Fruit fly (Drosophila melanogaster) whole organism, embryonic: ENCODE results near the gene mRpL40.

ENCODE experiments used
- CG1024 ChIP-seq: fragments of 200-800 bp; sonication (Bioruptor generic); IDR thresholded peaks from 2 replicates; pipeline ENCODE4 v1.3.6; 2022; ENCODE audit warnings: missing biosample characterization, missing genetic modification characterization
- CG11398 ChIP-seq: fragments of 200-800 bp; sonication (Bioruptor generic); optimal IDR thresholded peaks from 2 replicates; lab custom pipeline; 2016; ENCODE audit warnings: missing biosample characterization, missing genetic modification characterization
- CG12236 ChIP-seq: fragments of 200-800 bp; sonication (Bioruptor generic); optimal IDR thresholded peaks from 2 replicates; lab custom pipeline; 2016; ENCODE audit warnings: missing biosample characterization, missing genetic modification characterization
- CG12769 ChIP-seq: fragments of 200-800 bp; sonication (Bioruptor generic); optimal IDR thresholded peaks from 2 replicates; lab custom pipeline; 2019; ENCODE audit warnings: missing biosample characterization, mild to moderate bottlenecking, missing genetic modification characterization, moderate library complexity
- CG14965 ChIP-seq: fragments of 200-800 bp; sonication (Bioruptor generic); optimal IDR thresholded peaks from 2 replicates; lab custom pipeline; 2016; ENCODE audit warnings: missing biosample characterization, missing genetic modification characterization, borderline replicate concordance
- CG1647 ChIP-seq: fragments of 200-800 bp; sonication (Bioruptor generic); optimal IDR thresholded peaks from 3 replicates; lab custom pipeline; 2016; ENCODE audit warnings: missing biosample characterization, missing genetic modification characterization
- CG17568 ChIP-seq: fragments of 200-800 bp; sonication (Bioruptor generic); optimal IDR thresholded peaks from 2 replicates; lab custom pipeline; 2018; ENCODE audit warnings: missing biosample characterization, mild to moderate bottlenecking, missing genetic modification characterization, moderate library complexity
- CG33213 ChIP-seq: fragments of 200-800 bp; sonication (Bioruptor generic); optimal IDR thresholded peaks from 3 replicates; lab custom pipeline; 2016; ENCODE audit warnings: missing biosample characterization, missing genetic modification characterization
- CG3726 ChIP-seq: fragments of 200-800 bp; sonication (Bioruptor generic); IDR thresholded peaks from 3 replicates; pipeline ENCODE4, ENCODE4 v1.3.6; 2022; ENCODE audit warnings: missing biosample characterization, missing genetic modification characterization
- CG4820 ChIP-seq: fragments of 200-800 bp; sonication (Bioruptor generic); optimal IDR thresholded peaks from 3 replicates; lab custom pipeline; 2016; ENCODE audit warnings: missing biosample characterization, missing genetic modification characterization
- CG5245 ChIP-seq: fragments of 200-800 bp; sonication (Bioruptor generic); optimal IDR thresholded peaks from 3 replicates; lab custom pipeline; 2016; ENCODE audit warnings: missing biosample characterization, missing genetic modification characterization
- CG6683 ChIP-seq: fragments of 200-800 bp; sonication (Bioruptor generic); optimal IDR thresholded peaks from 2 replicates; lab custom pipeline; 2017; ENCODE audit warnings: missing biosample characterization, mild to moderate bottlenecking, missing genetic modification characterization, missing genetic modification reagents
- CG6813 ChIP-seq: fragments of 200-800 bp; sonication (Bioruptor generic); optimal IDR thresholded peaks from 2 replicates; lab custom pipeline; 2017; ENCODE audit warnings: missing biosample characterization, missing genetic modification characterization, mild to moderate bottlenecking, moderate library complexity, missing genetic modification reagents
- CG7372 ChIP-seq: fragments of 200-800 bp; sonication (Bioruptor generic); IDR thresholded peaks from 2 replicates; pipeline ENCODE4 v1.3.6; 2022; ENCODE audit warnings: missing biosample characterization, missing genetic modification characterization
- CG8924 ChIP-seq: fragments of 200-800 bp; optimal IDR thresholded peaks from 3 replicates; lab custom pipeline; 2019; ENCODE audit warnings: missing biosample characterization, mild to moderate bottlenecking, missing genetic modification characterization, moderate library complexity
- CG9817 ChIP-seq: fragments of 200-800 bp; sonication (Bioruptor generic); optimal IDR thresholded peaks from 2 replicates; lab custom pipeline; 2018; ENCODE audit warnings: missing biosample characterization, mild to moderate bottlenecking, missing genetic modification characterization, moderate library complexity
- CG9876 ChIP-seq: fragments of 200-800 bp; sonication (Bioruptor generic); optimal IDR thresholded peaks from 2 replicates; lab custom pipeline; 2016; ENCODE audit warnings: missing biosample characterization, missing genetic modification characterization
- CG9932 ChIP-seq: fragments of 200-800 bp; sonication (Bioruptor generic); IDR thresholded peaks from 2 replicates; pipeline ENCODE4 v1.3.6; 2022; ENCODE audit warnings: missing biosample characterization, missing genetic modification characterization
- Dp ChIP-seq: fragments of 200-800 bp; sonication (Bioruptor generic); optimal IDR thresholded peaks from 2 replicates; lab custom pipeline; 2018; ENCODE audit warnings: missing biosample characterization, mild to moderate bottlenecking, missing genetic modification characterization, moderate library complexity
- ERR ChIP-seq: fragments of 200-800 bp; sonication (Bioruptor generic); optimal IDR thresholded peaks from 2 replicates; lab custom pipeline; 2016; ENCODE audit warnings: missing biosample characterization, missing genetic modification characterization
- Elba2 ChIP-seq: fragments of 200-800 bp; sonication (Bioruptor generic); optimal IDR thresholded peaks from 3 replicates; lab custom pipeline; 2016; ENCODE audit warnings: missing biosample characterization, missing genetic modification characterization
- Gsc ChIP-seq: fragments of 200-800 bp; sonication (Bioruptor generic); IDR thresholded peaks from 2 replicates; pipeline ENCODE4 v1.3.6; 2022; ENCODE audit warnings: missing biosample characterization, missing genetic modification characterization
- HLH54F ChIP-seq: fragments of 200-800 bp; sonication (Bioruptor generic); optimal IDR thresholded peaks from 3 replicates; lab custom pipeline; 2016; ENCODE audit warnings: missing biosample characterization, missing genetic modification characterization
- Hr78 ChIP-seq, 2 experiments: fragments of 200-800 bp in 1 of 2; fragments of >200 bp in 1 of 2; sonication (Bioruptor generic) in 1 of 2; optimal IDR thresholded peaks; 2 replicates each; lab custom pipeline; 2017 to 2019; ENCODE audit warnings: missing biosample characterization in 2 of 2, missing genetic modification characterization in 2 of 2, mild to moderate bottlenecking in 1 of 2, moderate library complexity in 1 of 2
- MTF-1 ChIP-seq: fragments of 200-800 bp; sonication (Bioruptor generic); optimal IDR thresholded peaks from 2 replicates; lab custom pipeline; 2018; ENCODE audit warnings: missing biosample characterization, mild to moderate bottlenecking, missing genetic modification characterization, borderline replicate concordance
- NC2α ChIP-seq: fragments of 200-800 bp; sonication (Bioruptor generic); optimal IDR thresholded peaks from 2 replicates; lab custom pipeline; 2016; ENCODE audit warnings: missing biosample characterization, missing genetic modification characterization
- NC2β ChIP-seq: fragments of 200-800 bp; sonication (Bioruptor generic); optimal IDR thresholded peaks from 2 replicates; lab custom pipeline; 2016; ENCODE audit warnings: missing biosample characterization, missing genetic modification characterization
- Optix ChIP-seq: fragments of 200-800 bp; sonication (Bioruptor generic); IDR thresholded peaks from 3 replicates; pipeline ENCODE4 v1.3.6; 2022; ENCODE audit warnings: missing biosample characterization, missing genetic modification characterization
- Rfx ChIP-seq: fragments of 200-800 bp; sonication (Bioruptor generic); IDR thresholded peaks from 2 replicates; pipeline ENCODE4 v1.3.6; 2022; ENCODE audit warnings: missing biosample characterization, missing genetic modification characterization
- Six4 ChIP-seq: fragments of 200-800 bp; sonication (Bioruptor generic); optimal IDR thresholded peaks from 2 replicates; lab custom pipeline; 2016; ENCODE audit warnings: missing biosample characterization, missing genetic modification characterization
- ase ChIP-seq: fragments of 200-800 bp; sonication (Bioruptor generic); IDR thresholded peaks from 3 replicates; pipeline ENCODE4 v1.3.6; 2022; ENCODE audit warnings: missing biosample characterization, missing genetic modification characterization
- btn ChIP-seq: fragments of 200-800 bp; sonication (Bioruptor generic); optimal IDR thresholded peaks from 2 replicates; lab custom pipeline; 2016; ENCODE audit warnings: missing biosample characterization, missing genetic modification characterization
- cad ChIP-seq: fragments of >200 bp; optimal IDR thresholded peaks from 2 replicates; lab custom pipeline; 2017; ENCODE audit warnings: missing biosample characterization, missing genetic modification characterization
- dm ChIP-seq: fragments of 200-800 bp; sonication (Bioruptor generic); optimal IDR thresholded peaks from 3 replicates; lab custom pipeline; 2016; ENCODE audit warnings: missing biosample characterization, missing genetic modification characterization
- dpn ChIP-seq, 2 experiments: fragments of 200-800 bp; sonication (Bioruptor generic); optimal IDR thresholded peaks; 3 replicates each; lab custom pipeline; 2016; ENCODE audit warnings: missing biosample characterization in 2 of 2, missing genetic modification characterization in 2 of 2
- dysf ChIP-seq: fragments of 200-800 bp; sonication (Bioruptor generic); IDR thresholded peaks from 3 replicates; pipeline ENCODE4 v1.3.6; 2022; ENCODE audit warnings: missing biosample characterization, missing genetic modification characterization
- grau ChIP-seq: fragments of 200-800 bp; optimal IDR thresholded peaks from 3 replicates; lab custom pipeline; 2019; ENCODE audit warnings: missing biosample characterization, mild to moderate bottlenecking, missing genetic modification characterization, moderate library complexity
- hkb ChIP-seq, 2 experiments: fragments of 200-800 bp in 1 of 2; fragments of >200 bp in 1 of 2; sonication (Bioruptor generic) in 1 of 2; IDR thresholded peaks in 1 of 2; optimal IDR thresholded peaks in 1 of 2; 2 replicates each; pipeline versions ENCODE4 v1.3.6 to Lab custom; 2017 to 2022; ENCODE audit warnings: missing biosample characterization in 1 of 2, missing genetic modification characterization in 1 of 2
- insv ChIP-seq, 2 experiments: fragments of 200-800 bp; sonication (Bioruptor generic); optimal IDR thresholded peaks; 3 replicates each; lab custom pipeline; 2016 to 2018; ENCODE audit warnings: missing biosample characterization in 2 of 2, missing genetic modification characterization in 2 of 2
- jumu ChIP-seq: fragments of 200-800 bp; sonication (Bioruptor generic); optimal IDR thresholded peaks from 3 replicates; lab custom pipeline; 2016; ENCODE audit warnings: missing biosample characterization, missing genetic modification characterization
- kah ChIP-seq: fragments of 200-800 bp; sonication (Bioruptor generic); optimal IDR thresholded peaks from 2 replicates; lab custom pipeline; 2018; ENCODE audit warnings: missing biosample characterization, mild to moderate bottlenecking, missing genetic modification characterization
- lmd ChIP-seq: fragments of 200-800 bp; sonication (Bioruptor generic); IDR thresholded peaks from 2 replicates; pipeline ENCODE4 v1.3.6; 2022; ENCODE audit warnings: missing biosample characterization, missing genetic modification characterization
- prd ChIP-seq, 3 experiments: fragments of >200 bp in 2 of 3; fragments of 200-800 bp in 1 of 3; sonication (Bioruptor generic) in 1 of 3; optimal IDR thresholded peaks in 2 of 3; IDR thresholded peaks in 1 of 3; 2 replicates in 2 of 3; 3 replicates in 1 of 3; pipeline versions ENCODE4 v1.3.6 to Lab custom; 2017 to 2022; ENCODE audit warnings: missing biosample characterization in 1 of 3, missing genetic modification characterization in 1 of 3
- slou ChIP-seq: fragments of 200-800 bp; sonication (Bioruptor generic); optimal IDR thresholded peaks from 3 replicates; lab custom pipeline; 2016; ENCODE audit warnings: missing biosample characterization, missing genetic modification characterization
- sqz ChIP-seq: fragments of 200-800 bp; sonication (Bioruptor generic); optimal IDR thresholded peaks from 3 replicates; lab custom pipeline; 2018; ENCODE audit warnings: missing biosample characterization, mild to moderate bottlenecking, missing genetic modification characterization
- sr ChIP-seq: fragments of 200-800 bp; sonication (Bioruptor generic); IDR thresholded peaks from 3 replicates; pipeline ENCODE4 v1.3.6; 2022; ENCODE audit warnings: missing biosample characterization, missing genetic modification characterization
- tin ChIP-seq: fragments of 200-800 bp; sonication (Bioruptor generic); optimal IDR thresholded peaks from 3 replicates; lab custom pipeline; 2016; ENCODE audit warnings: missing biosample characterization, missing genetic modification characterization
- toy ChIP-seq: fragments of 200-800 bp; sonication (Bioruptor generic); IDR thresholded peaks from 2 replicates; pipeline ENCODE4 v1.3.6; 2022; ENCODE audit warnings: missing biosample characterization, missing genetic modification characterization
- trem ChIP-seq: fragments of 200-800 bp; optimal IDR thresholded peaks from 3 replicates; lab custom pipeline; 2019; ENCODE audit warnings: missing biosample characterization, mild to moderate bottlenecking, missing genetic modification characterization, moderate library complexity

The mRpL40 gene

DNA sequence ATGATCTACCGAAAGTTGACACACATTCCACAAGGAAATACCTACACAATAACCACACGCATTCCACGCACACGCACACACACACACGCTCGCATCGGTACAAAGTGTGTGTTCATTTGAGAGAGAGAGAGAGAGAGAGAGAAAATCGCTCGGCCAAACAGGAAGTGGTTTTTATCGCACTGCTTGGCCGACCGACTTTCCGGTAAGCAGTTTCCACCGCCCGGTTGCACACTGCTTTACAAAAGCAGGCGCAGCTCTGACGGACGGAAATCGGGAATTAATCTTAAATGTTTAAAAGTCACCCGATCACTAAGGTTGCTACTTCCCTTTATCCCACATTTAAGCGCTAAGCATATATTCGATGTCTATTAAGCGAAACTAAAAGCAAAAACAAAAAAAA lies 14.9 kb upstream of the mRpL40 start (continued):
- TF ChIP-seq Elba2 (GFP tag; lab: Kevin White, UChicago) (peak; percentile 62), insv (GFP tag; optimal IDR thresholded peaks at IDR 0.05; lab: Kevin White, UChicago) (peak in 1 of 2 experiments; percentile 57), NC2β (GFP tag; lab: Kevin White, UChicago) (no peak), CG9817 (tag; lab: Kevin White, UChicago) (peak; percentile 65), HLH54F (GFP tag; lab: Kevin White, UChicago) (no peak), grau (tag; lab: Kevin White, UChicago) (no peak), CG4820 (GFP tag; lab: Kevin White, UChicago) (peak; percentile 54), kah (GFP tag; lab: Kevin White, UChicago) (peak; percentile 49), Optix (GFP tag; lab: Robert Waterston, UW) (peak; percentile 65; the same call in 2 of the 3 replicates), Six4 (GFP tag; lab: Kevin White, UChicago) (peak; percentile 44), Dp (GFP tag; lab: Kevin White, UChicago) (no peak), CG9932 (0 out of 2 replicates have a peak, but pooled peaks have one; percentile 28), jumu (GFP tag; lab: Kevin White, UChicago) (peak; percentile 15), sr (GFP tag; lab: Robert Waterston, UW) (no peak; the same call in 2 of the 3 replicates), CG6813 (GFP tag; lab: Kevin White, UChicago) (peak; percentile 82), CG33213 (GFP tag; lab: Kevin White, UChicago) (peak; percentile 83), CG12236 (GFP tag; lab: Kevin White, UChicago) (peak; percentile 73), dysf (peak; percentile 40; the same call in 2 of the 3 replicates), CG7372 (GFP tag; lab: Robert Waterston, UW) (no peak; the same call in none of the 2 replicates), lmd (peak; percentile 36; the same call in 1 of the 2 replicates), ase (GFP tag; lab: Robert Waterston, UW) (peak; percentile 61; the same call in 2 of the 3 replicates), CG14965 (GFP tag; lab: Kevin White, UChicago) (peak; percentile 1), trem (tag; lab: Kevin White, UChicago) (peak; percentile 53), CG6683 (GFP tag; lab: Kevin White, UChicago) (no peak), Hr78 (GFP tag; optimal IDR thresholded peaks at IDR 0.05; lab: Kevin White, UChicago) (no peak), CG1024 (peak; percentile 55; the same call in 1 of the 2 replicates), CG12769 (no peak), Rfx (GFP tag; lab: Robert Waterston, UW) (no peak; the same call in 1 of the 2 replicates), CG1647 (peak; percentile 8), Gsc (0 out of 2 replicates have a peak, but pooled peaks have one; percentile 19), sqz (GFP tag; lab: Kevin White, UChicago) (peak; percentile 72), NC2α (GFP tag; lab: Kevin White, UChicago) (peak; percentile 49), toy (GFP tag; lab: Robert Waterston, UW) (no peak), CG11398 (GFP tag; lab: Kevin White, UChicago) (peak; percentile 60), tin (GFP tag; lab: Kevin White, UChicago) (peak; percentile 57), hkb (optimal IDR thresholded peaks at IDR 0.05; lab: Kevin White, UChicago) (no peak), hkb (GFP tag; IDR thresholded peaks at IDR 0.05; lab: Robert Waterston, UW) (no peak; the same call in 1 of the 2 replicates), dpn (GFP tag; optimal IDR thresholded peaks at IDR 0.05; lab: Kevin White, UChicago) (peak; percentile 2 to 73), btn (GFP tag; lab: Kevin White, UChicago) (peak; percentile 64), prd (optimal IDR thresholded peaks at IDR 0.05; lab: Kevin White, UChicago) (no peak), prd (GFP tag; IDR thresholded peaks at IDR 0.05; lab: Robert Waterston, UW) (peak; percentile 76; the same call in 2 of the 3 replicates), slou (peak; percentile 36), MTF-1 (GFP tag; lab: Kevin White, UChicago) (peak; percentile 88), CG9876 (GFP tag; lab: Kevin White, UChicago) (peak; percentile 69), CG3726 (GFP tag; lab: Robert Waterston, UW) (0 out of 3 replicates have a peak, but pooled peaks have one; percentile 38), ERR (GFP tag; lab: Kevin White, UChicago) (no peak), CG17568 (GFP tag; lab: Kevin White, UChicago) (peak; percentile 53), CG8924 (tag; lab: Kevin White, UChicago) (peak; percentile 39), dm (GFP tag; lab: Kevin White, UChicago) (peak; percentile 50), CG5245 (peak; percentile 47), cad (GFP tag; lab: Kevin White, UChicago) (no peak)
